Fruit fly (Drosophila melanogaster): Measurements from ENCODE around the gene CG7970.

DNA sequence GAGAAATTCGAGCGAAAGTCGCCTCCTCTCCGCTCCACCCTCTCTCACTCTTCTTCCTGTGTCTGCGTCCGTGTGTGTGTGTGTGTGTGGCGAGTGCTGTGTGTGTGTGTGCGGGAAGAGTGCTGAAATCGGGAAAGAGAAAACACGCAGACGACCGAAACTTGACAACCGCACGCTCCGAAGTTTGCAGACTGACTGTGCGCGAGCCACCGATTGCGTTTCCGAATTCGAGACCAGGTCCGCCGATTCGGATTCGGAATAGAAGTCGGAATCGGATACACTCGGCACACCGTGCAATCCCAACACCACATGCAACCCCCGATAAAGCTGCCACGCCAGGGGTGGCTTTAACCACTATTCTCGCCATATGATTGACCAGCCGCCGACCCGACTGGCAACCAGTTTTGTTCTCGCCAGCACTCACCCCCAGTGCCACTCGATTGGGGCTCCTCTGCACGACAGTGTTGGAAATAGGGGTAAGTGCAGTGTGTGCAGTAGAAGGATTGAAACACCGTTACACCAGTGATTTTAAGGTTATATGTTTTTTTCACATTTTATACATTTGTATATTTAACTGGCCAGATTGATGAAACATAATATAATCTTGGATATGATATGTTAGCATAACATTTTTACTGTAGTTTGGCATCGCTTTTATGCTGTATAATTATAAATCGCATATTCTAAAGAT, 24.2 kb upstream of the CG7970 start, which contains the start of gene CG13928:
- no peak for TF ChIP-seq ttk (optimal IDR thresholded peaks at IDR 0.05)
- no peak for TF ChIP-seq h (optimal IDR thresholded peaks at IDR 0.05)
- TF ChIP-seq psq (optimal IDR thresholded peaks at IDR 0.05): no peak
- TF ChIP-seq Myc (optimal IDR thresholded peaks at IDR 0.05): no peak
- TF ChIP-seq insv (optimal IDR thresholded peaks at IDR 0.05): no peak
- no peak for TF ChIP-seq Sin3A (optimal IDR thresholded peaks at IDR 0.05)
